Fruit fly (Drosophila melanogaster) whole organism, adult: ENCODE results near the gene Manf.

ENCODE experiments used
- CG11617 ChIP-seq: fragments of 200-800 bp; sonication (Bioruptor generic); optimal IDR thresholded peaks from 2 replicates; lab custom pipeline; 2017; ENCODE audit warnings: mild to moderate bottlenecking, missing biosample characterization, missing genetic modification reagents, missing genetic modification characterization
- CG12768 ChIP-seq: fragments of 200-800 bp; sonication (Bioruptor generic); optimal IDR thresholded peaks from 2 replicates; lab custom pipeline; 2017; ENCODE audit warnings: missing biosample characterization, missing genetic modification characterization, mild to moderate bottlenecking, moderate library complexity, missing genetic modification reagents
- CG14711 ChIP-seq: fragments of 200-800 bp; sonication (Bioruptor generic); optimal IDR thresholded peaks from 2 replicates; lab custom pipeline; 2018; ENCODE audit warnings: missing biosample characterization, mild to moderate bottlenecking, missing genetic modification characterization, moderate library complexity
- CG1620 ChIP-seq: fragments of 200-800 bp; sonication (Bioruptor generic); optimal IDR thresholded peaks from 2 replicates; lab custom pipeline; 2016; ENCODE audit warnings: missing biosample characterization, missing genetic modification characterization
- CG33017 ChIP-seq: fragments of 200-800 bp; sonication (Bioruptor generic); optimal IDR thresholded peaks from 2 replicates; lab custom pipeline; 2018; ENCODE audit warnings: missing biosample characterization, mild to moderate bottlenecking, missing genetic modification characterization, moderate library complexity
- CG5204 ChIP-seq: fragments of 200-800 bp; sonication (Bioruptor generic); optimal IDR thresholded peaks from 2 replicates; lab custom pipeline; 2016; ENCODE audit warnings: missing biosample characterization, missing genetic modification characterization
- CG7045 ChIP-seq: fragments of 200-800 bp; sonication (Bioruptor generic); optimal IDR thresholded peaks from 2 replicates; lab custom pipeline; 2017; ENCODE audit warnings: missing biosample characterization, mild to moderate bottlenecking, missing genetic modification characterization
- CG7101 ChIP-seq: fragments of 200-800 bp; sonication (Bioruptor generic); optimal IDR thresholded peaks from 2 replicates; lab custom pipeline; 2018; ENCODE audit warnings: missing biosample characterization, mild to moderate bottlenecking, missing genetic modification characterization, moderate library complexity
- Clk ChIP-seq: fragments of 200-800 bp; sonication (Bioruptor generic); optimal IDR thresholded peaks from 2 replicates; lab custom pipeline; 2017; ENCODE audit warnings: missing biosample characterization, missing genetic modification characterization
- Crg-1 ChIP-seq: fragments of 200-800 bp; sonication (Bioruptor generic); optimal IDR thresholded peaks from 2 replicates; lab custom pipeline; 2016; ENCODE audit warnings: missing biosample characterization, missing genetic modification characterization
- Hr96 ChIP-seq: fragments of 200-800 bp; sonication (Bioruptor generic); optimal IDR thresholded peaks from 2 replicates; lab custom pipeline; 2016; ENCODE audit warnings: missing biosample characterization, missing genetic modification characterization
- Mnt ChIP-seq: fragments of 200-800 bp; sonication (Bioruptor generic); optimal IDR thresholded peaks from 2 replicates; lab custom pipeline; 2016; ENCODE audit warnings: missing biosample characterization, mild to moderate bottlenecking, missing genetic modification characterization
- bab1 ChIP-seq: fragments of 200-800 bp; sonication (Bioruptor generic); optimal IDR thresholded peaks from 3 replicates; lab custom pipeline; 2019; ENCODE audit warnings: missing biosample characterization, mild to moderate bottlenecking, missing genetic modification characterization, moderate library complexity
- cic ChIP-seq: fragments of 200-800 bp; sonication (Bioruptor generic); optimal IDR thresholded peaks from 2 replicates; lab custom pipeline; 2017; ENCODE audit warnings: missing biosample characterization, mild to moderate bottlenecking, missing genetic modification characterization, moderate library complexity
- cnc ChIP-seq, 2 experiments: fragments of >200 bp; optimal IDR thresholded peaks; 2 replicates each; lab custom pipeline; 2017
- kay ChIP-seq: fragments of 200-800 bp; sonication (Bioruptor generic); peaks from one replicate; lab custom pipeline; 2016; ENCODE audit warnings: missing biosample characterization, missing genetic modification characterization, borderline replicate concordance
- ovo ChIP-seq: fragments of 200-800 bp; sonication (Bioruptor generic); optimal IDR thresholded peaks from 2 replicates; lab custom pipeline; 2016; ENCODE audit warnings: missing biosample characterization, missing genetic modification characterization
- pad ChIP-seq: fragments of 200-800 bp; sonication (Bioruptor generic); optimal IDR thresholded peaks from 3 replicates; lab custom pipeline; 2017; ENCODE audit warnings: missing biosample characterization, missing genetic modification characterization, mild to moderate bottlenecking, moderate library complexity, missing genetic modification reagents
- tj ChIP-seq: fragments of 200-800 bp; sonication (Bioruptor generic); optimal IDR thresholded peaks from 3 replicates; lab custom pipeline; 2017; ENCODE audit warnings: missing biosample characterization, mild to moderate bottlenecking, missing genetic modification characterization, moderate library complexity
- toe ChIP-seq: fragments of 200-800 bp; sonication (Bioruptor generic); optimal IDR thresholded peaks from 2 replicates; lab custom pipeline; 2016; ENCODE audit warnings: missing biosample characterization, missing genetic modification characterization

Manf gene

dm6 chr3R:16351044-16351443, 1.8 kb downstream of the Manf start:
- TF ChIP-seq pad (peak; percentile 20), CG5204 (GFP tag; lab: Kevin White, UChicago) (no peak), kay (GFP tag; lab: Kevin White, UChicago) (no peak)

dm6 chr3R:16352039-16352438, 2.8 kb downstream of the Manf start:
- TF ChIP-seq CG33017 (tag; lab: Kevin White, UChicago) (no peak), ovo (GFP tag; lab: Kevin White, UChicago) (no peak), toe (GFP tag; lab: Kevin White, UChicago) (no peak), Mnt (no peak), bab1 (no peak), CG1620 (GFP tag; lab: Kevin White, UChicago) (no peak), pad (no peak), CG12768 (GFP tag; lab: Kevin White, UChicago) (no peak)

dm6 chr3R:16353195-16353594, 4.0 kb downstream of the Manf start:
- TF ChIP-seq CG7101 (tag; lab: Kevin White, UChicago), result no peak
- no peak for TF ChIP-seq CG14711
- no peak for TF ChIP-seq Mnt

- peak in 1 of 2 experiments; percentile 9 for TF ChIP-seq cnc (optimal IDR thresholded peaks at IDR 0.05; lab: Kevin White, UChicago)
- TF ChIP-seq toe (GFP tag; lab: Kevin White, UChicago), result no peak
- TF ChIP-seq CG5204 (GFP tag; lab: Kevin White, UChicago), result no peak
- TF ChIP-seq CG7101 (tag; lab: Kevin White, UChicago), result no peak
- TF ChIP-seq CG12768 (GFP tag; lab: Kevin White, UChicago), result no peak
- TF ChIP-seq Crg-1 (GFP tag; lab: Kevin White, UChicago), result no peak
Observed at dm6 chr3R:16353671-16354070, 4.5 kb downstream of the Manf start.

- TF ChIP-seq cnc (optimal IDR thresholded peaks at IDR 0.05; lab: Kevin White, UChicago) (no peak), CG1620 (GFP tag; lab: Kevin White, UChicago) (no peak), CG12768 (GFP tag; lab: Kevin White, UChicago) (peak; percentile 14), toe (GFP tag; lab: Kevin White, UChicago) (no peak), CG7045 (GFP tag; lab: Kevin White, UChicago) (peak; percentile 3), CG7101 (tag; lab: Kevin White, UChicago) (no peak), CG33017 (tag; lab: Kevin White, UChicago) (peak; percentile 40)
Observed at dm6 chr3R:16355393-16355943, 6.3 kb downstream of the Manf start.

- TF ChIP-seq CG7045 (GFP tag; lab: Kevin White, UChicago) (no peak), tj (GFP tag; lab: Kevin White, UChicago) (peak; percentile 29), pad (no peak), CG33017 (tag; lab: Kevin White, UChicago) (no peak), CG11617 (GFP tag; lab: Kevin White, UChicago) (peak; percentile 67), cic (GFP tag; lab: Kevin White, UChicago) (peak; percentile 52), ovo (GFP tag; lab: Kevin White, UChicago) (peak; percentile 2), Crg-1 (GFP tag; lab: Kevin White, UChicago) (no peak), CG1620 (GFP tag; lab: Kevin White, UChicago) (no peak), CG14711 (no peak), cnc (optimal IDR thresholded peaks at IDR 0.05; lab: Kevin White, UChicago) (no peak), kay (GFP tag; lab: Kevin White, UChicago) (peak; percentile 70), CG7101 (tag; lab: Kevin White, UChicago) (no peak), Clk (GFP tag; lab: Kevin White, UChicago) (no peak), Mnt (no peak), toe (GFP tag; lab: Kevin White, UChicago) (no peak), bab1 (no peak), CG5204 (GFP tag; lab: Kevin White, UChicago) (peak; percentile 31), Hr96 (GFP tag; lab: Kevin White, UChicago) (peak; percentile 36), CG12768 (GFP tag; lab: Kevin White, UChicago) (no peak)
Observed at dm6 chr3R:16356215-16356862, 7.1 kb downstream of the Manf start.

dm6 chr3R:16356863-16357215, 7.6 kb downstream of the Manf start, which contains the start of gene CG10311:
CG10311 (minus strand) TSS chr3R:16357015.
- peak; percentile 38 for TF ChIP-seq CG11617 (GFP tag; lab: Kevin White, UChicago)
- peak; percentile 30 for TF ChIP-seq Mnt
- TF ChIP-seq tj (GFP tag; lab: Kevin White, UChicago), result no peak
